Worm (Caenorhabditis elegans): ENCODE data around the gene T14G10.8.

DNA sequence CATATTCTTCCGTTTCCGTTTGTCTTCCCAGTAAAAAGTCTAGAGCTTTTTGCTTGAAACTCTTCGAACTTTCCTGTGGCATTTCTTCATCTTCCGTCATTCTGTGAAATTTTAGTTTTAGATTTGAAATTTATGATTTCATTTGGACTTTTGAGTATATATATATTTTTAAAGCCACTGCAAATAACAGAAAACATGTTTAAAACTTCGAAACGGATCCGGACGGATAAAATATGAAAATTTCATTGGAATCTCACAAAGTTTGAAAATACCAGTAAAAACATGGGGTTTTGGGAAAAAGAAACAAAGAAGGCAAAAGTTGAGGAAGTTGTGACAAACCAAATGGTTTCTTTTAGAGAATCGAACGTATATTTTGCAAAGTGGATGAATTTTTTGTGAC, 2.2 kb upstream of the T14G10.8 start, which contains the start of gene pigs-1:
- no peak for TF ChIP-seq fos-1 (tag; optimal IDR thresholded peaks at IDR 0.05)
- TF ChIP-seq ama-1 (optimal IDR thresholded peaks at IDR 0.05): no peak
- TF ChIP-seq snpc-4 (tag; optimal IDR thresholded peaks at IDR 0.05): no peak
- TF ChIP-seq mab-5 (tag; optimal IDR thresholded peaks at IDR 0.05): no peak
- no peak for TF ChIP-seq ztf-11 (tag; optimal IDR thresholded peaks at IDR 0.05)
- TF ChIP-seq unc-62 (GFP tag; optimal IDR thresholded peaks at IDR 0.05): no peak
- no peak for TF ChIP-seq lsy-2 (tag; optimal IDR thresholded peaks at IDR 0.05)
- no peak for TF ChIP-seq nhr-77 (tag; optimal IDR thresholded peaks at IDR 0.05)
- TF ChIP-seq zag-1 (tag; optimal IDR thresholded peaks at IDR 0.05): no peak
- TF ChIP-seq ceh-82 (tag; optimal IDR thresholded peaks at IDR 0.05): no peak

Data from whole organism, L2 larva.